Worm (Caenorhabditis elegans): Measurements from ENCODE around the gene gpa-12.

Gene gpa-12

ce11 chrX:9208492-9208891, 34.9 kb upstream of the gpa-12 start:
- TF ChIP-seq ztf-4 (tag; optimal IDR thresholded peaks at IDR 0.05) (no peak), crh-2 (tag; optimal IDR thresholded peaks at IDR 0.05) (no peak), fos-1 (tag; optimal IDR thresholded peaks at IDR 0.05) (peak; percentile 74), Y55F3AM.14 (GFP tag; optimal IDR thresholded peaks at IDR 0.05) (no peak)

ce11 chrX:9208933-9209332, 34.4 kb upstream of the gpa-12 start:
- TF ChIP-seq aly-2 (tag; optimal IDR thresholded peaks at IDR 0.05) (no peak), alr-1 (tag; optimal IDR thresholded peaks at IDR 0.05) (no peak), nhr-23 (tag; optimal IDR thresholded peaks at IDR 0.05) (no peak), F13H6.1 (tag; optimal IDR thresholded peaks at IDR 0.05) (no peak), snpc-4 (tag; optimal IDR thresholded peaks at IDR 0.05) (no peak), Y55F3AM.14 (GFP tag; optimal IDR thresholded peaks at IDR 0.05) (no peak), ceh-82 (tag; optimal IDR thresholded peaks at IDR 0.05) (no peak), ztf-11 (tag; optimal IDR thresholded peaks at IDR 0.05) (no peak), egl-27 (tag; optimal IDR thresholded peaks at IDR 0.05) (no peak)

ce11 chrX:9210086-9210485, 33.3 kb upstream of the gpa-12 start:
- TF ChIP-seq fos-1 (tag; optimal IDR thresholded peaks at IDR 0.05) (peak; percentile 63), elt-1 (tag; optimal IDR thresholded peaks at IDR 0.05) (no peak), egl-27 (tag; optimal IDR thresholded peaks at IDR 0.05) (no peak), gmeb-1 (tag; optimal IDR thresholded peaks at IDR 0.05) (peak; percentile 23), crh-2 (tag; optimal IDR thresholded peaks at IDR 0.05) (no peak), sma-9 (GFP tag; optimal IDR thresholded peaks at IDR 0.05) (peak; percentile 26), sma-9 (tag; optimal IDR thresholded peaks at IDR 0.05) (no peak), F13H6.1 (tag; optimal IDR thresholded peaks at IDR 0.05) (peak; percentile 31)

ce11 chrX:9212675-9213074, 30.7 kb upstream of the gpa-12 start:
- TF ChIP-seq lsy-2 (tag; optimal IDR thresholded peaks at IDR 0.05) (no peak), nhr-129 (tag; optimal IDR thresholded peaks at IDR 0.05) (no peak), mdl-1 (tag; optimal IDR thresholded peaks at IDR 0.05) (no peak), zag-1 (tag; optimal IDR thresholded peaks at IDR 0.05) (no peak), elt-3 (tag; optimal IDR thresholded peaks at IDR 0.05) (no peak), sma-9 (GFP tag; optimal IDR thresholded peaks at IDR 0.05) (peak; percentile 38), sma-9 (tag; optimal IDR thresholded peaks at IDR 0.05) (no peak), unc-62 (GFP tag; optimal IDR thresholded peaks at IDR 0.05) (no peak), ceh-16 (tag; optimal IDR thresholded peaks at IDR 0.05) (no peak), peb-1 (tag; optimal IDR thresholded peaks at IDR 0.05) (no peak), nhr-23 (tag; optimal IDR thresholded peaks at IDR 0.05) (no peak), nhr-77 (tag; optimal IDR thresholded peaks at IDR 0.05) (no peak), ztf-4 (tag; optimal IDR thresholded peaks at IDR 0.05) (no peak), dmd-4 (tag; optimal IDR thresholded peaks at IDR 0.05) (no peak), nhr-21 (tag; optimal IDR thresholded peaks at IDR 0.05) (no peak), ZK546.5 (tag; optimal IDR thresholded peaks at IDR 0.05) (no peak), blmp-1 (tag; optimal IDR thresholded peaks at IDR 0.05; ENCODE audit: insufficient read depth) (no peak), C34F6.9 (tag; optimal IDR thresholded peaks at IDR 0.05) (no peak), crh-2 (tag; optimal IDR thresholded peaks at IDR 0.05) (peak; percentile 64), F13H6.1 (tag; optimal IDR thresholded peaks at IDR 0.05) (no peak), snpc-4 (tag; optimal IDR thresholded peaks at IDR 0.05) (no peak), fos-1 (tag; optimal IDR thresholded peaks at IDR 0.05) (peak; percentile 91), ztf-1 (GFP tag; conservative IDR thresholded peaks at IDR 0.05) (no peak)

- TF ChIP-seq F13H6.1 (tag; optimal IDR thresholded peaks at IDR 0.05) (peak; percentile 7), sma-9 (GFP tag; optimal IDR thresholded peaks at IDR 0.05) (peak; percentile 78), sma-9 (tag; optimal IDR thresholded peaks at IDR 0.05) (no peak), mdl-1 (tag; optimal IDR thresholded peaks at IDR 0.05) (peak in 1 of 2 experiments; percentile 61), fos-1 (tag; optimal IDR thresholded peaks at IDR 0.05) (peak; percentile 61), nhr-237 (tag; optimal IDR thresholded peaks at IDR 0.05) (no peak), nhr-25 (tag; optimal IDR thresholded peaks at IDR 0.05) (peak; percentile 74), C34F6.9 (tag; optimal IDR thresholded peaks at IDR 0.05) (no peak), nhr-6 (tag; optimal IDR thresholded peaks at IDR 0.05) (peak; percentile 47), Y55F3AM.14 (GFP tag; optimal IDR thresholded peaks at IDR 0.05) (peak; percentile 65), nhr-129 (tag; optimal IDR thresholded peaks at IDR 0.05) (peak; percentile 84), nhr-10 (tag; optimal IDR thresholded peaks at IDR 0.05) (no peak), sma-3 (GFP tag; optimal IDR thresholded peaks at IDR 0.05) (peak; percentile 46), gmeb-1 (tag; optimal IDR thresholded peaks at IDR 0.05) (peak; percentile 56), crh-2 (tag; optimal IDR thresholded peaks at IDR 0.05) (peak; percentile 69), blmp-1 (tag; optimal IDR thresholded peaks at IDR 0.05; ENCODE audit: insufficient read depth) (peak; percentile 51), R02D3.7 (tag; optimal IDR thresholded peaks at IDR 0.05) (no peak), nhr-21 (tag; optimal IDR thresholded peaks at IDR 0.05) (peak; percentile 67)
Observed at ce11 chrX:9213873-9214341, 29.4 kb upstream of the gpa-12 start, which contains the start of gene C35B8.3. TSS of gene C35B8.3 (plus strand) at chrX:9213923.
